Worm (Caenorhabditis elegans): ENCODE results near the gene C07G3.15.

DNA sequence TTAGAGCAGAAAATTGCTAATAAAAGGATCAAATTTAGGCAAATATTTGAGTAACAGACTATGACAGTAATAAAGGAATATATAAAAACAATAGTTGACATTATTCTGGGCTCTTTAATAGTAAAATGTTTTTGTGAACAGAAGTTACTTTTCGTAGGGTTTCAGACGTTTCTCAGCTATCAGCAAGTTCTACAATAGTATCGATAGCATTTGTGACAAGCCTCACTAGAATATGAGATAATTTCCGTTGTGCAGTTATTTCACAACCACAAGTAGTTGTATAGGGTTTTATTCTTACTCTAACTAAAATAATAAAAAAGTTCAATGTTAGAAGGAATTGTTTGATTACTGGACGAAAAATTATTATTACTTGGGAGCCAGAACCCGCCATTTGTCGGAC, 49.7 kb upstream of the C07G3.15 start, which contains the start of gene srbc-68:
- TF ChIP-seq R02D3.7 (tag; optimal IDR thresholded peaks at IDR 0.05) (no peak), snpc-4 (tag; optimal IDR thresholded peaks at IDR 0.05) (no peak), elt-3 (tag; optimal IDR thresholded peaks at IDR 0.05) (no peak), nhr-23 (tag; optimal IDR thresholded peaks at IDR 0.05) (no peak), egl-27 (tag; optimal IDR thresholded peaks at IDR 0.05) (no peak), lin-39 (tag; optimal IDR thresholded peaks at IDR 0.05) (no peak), aly-2 (tag; optimal IDR thresholded peaks at IDR 0.05) (no peak), blmp-1 (tag; optimal IDR thresholded peaks at IDR 0.05; ENCODE audit: insufficient read depth) (no peak), fos-1 (tag; optimal IDR thresholded peaks at IDR 0.05) (no peak), unc-39 (tag; optimal IDR thresholded peaks at IDR 0.05) (no peak), unc-55 (GFP tag; optimal IDR thresholded peaks at IDR 0.05) (no peak)
